Fruit fly (Drosophila melanogaster): ENCODE measurements around the gene CG45045.

Gene CG45045

DNA sequence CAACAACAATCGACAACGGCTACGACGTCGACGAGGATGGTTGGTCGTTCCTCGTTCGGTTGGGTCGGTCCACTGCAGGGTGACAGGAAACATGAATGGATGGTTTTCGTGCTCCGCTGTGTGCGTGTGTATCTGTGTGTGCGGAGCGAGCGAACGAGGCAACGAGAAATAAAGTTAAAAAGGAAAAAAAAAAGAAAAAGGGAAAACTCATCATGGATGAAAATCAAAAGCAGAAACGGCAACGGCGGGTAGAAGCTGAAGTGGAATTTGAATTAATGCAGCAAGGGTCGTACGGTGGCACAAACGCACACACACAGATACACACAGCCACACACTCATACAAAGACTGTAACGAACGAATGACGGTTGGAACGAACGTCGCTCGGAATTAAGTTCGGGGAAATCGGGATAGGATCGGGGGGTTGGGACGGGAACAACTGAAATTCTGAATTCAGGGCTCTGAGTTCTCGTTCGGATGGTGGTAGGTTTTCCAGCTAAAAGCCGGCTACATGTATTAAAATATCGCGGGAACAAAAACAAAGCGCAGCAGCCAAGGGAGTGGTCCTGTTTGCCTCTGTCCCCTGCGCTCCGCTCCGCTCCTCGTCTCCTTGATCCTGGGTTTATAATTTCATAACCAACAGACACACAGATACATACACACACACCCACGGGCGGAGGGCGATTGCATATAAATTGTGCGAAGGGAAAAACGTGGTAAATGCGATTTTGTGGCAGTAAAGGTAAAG lies 43.7 kb downstream of the CG45045 start (continued):
- TF ChIP-seq Met (GFP tag; optimal IDR thresholded peaks at IDR 0.05) (peak; percentile 19), CG6792 (GFP tag; optimal IDR thresholded peaks at IDR 0.05) (no peak), CG3919 (GFP tag; optimal IDR thresholded peaks at IDR 0.05) (no peak), CG7368 (GFP tag; optimal IDR thresholded peaks at IDR 0.05) (no peak), CG11294 (GFP tag; IDR thresholded peaks at IDR 0.05) (no peak), acj6 (GFP tag; optimal IDR thresholded peaks at IDR 0.05) (no peak), CG16779 (tag; optimal IDR thresholded peaks at IDR 0.05) (peak; percentile 33), Gug (GFP tag; IDR thresholded peaks at IDR 0.05) (no peak), fkh (GFP tag; optimal IDR thresholded peaks at IDR 0.05) (no peak), Blimp-1 (GFP tag; optimal IDR thresholded peaks at IDR 0.05) (no peak)

dm6 chr3R:17711646-17711975 lies 44.2 kb downstream of the CG45045 start:
- TF ChIP-seq cyc (GFP tag; optimal IDR thresholded peaks at IDR 0.05) (no peak), dsx (GFP tag; optimal IDR thresholded peaks at IDR 0.05; ENCODE audit: poor library complexity, severe bottlenecking) (peak; percentile 52)

dm6 chr3R:17712623-17713521 lies 45.5 kb downstream of the CG45045 start:
- peak; percentile 27 for TF ChIP-seq dsx (GFP tag; optimal IDR thresholded peaks at IDR 0.05; ENCODE audit: poor library complexity, severe bottlenecking)
- no peak for TF ChIP-seq cyc (GFP tag; optimal IDR thresholded peaks at IDR 0.05)
- TF ChIP-seq achi (GFP tag; optimal IDR thresholded peaks at IDR 0.05): no peak
- no peak for TF ChIP-seq Sox15 (GFP tag; optimal IDR thresholded peaks at IDR 0.05)
- TF ChIP-seq net (GFP tag; optimal IDR thresholded peaks at IDR 0.05): no peak
- TF ChIP-seq ss (GFP tag; optimal IDR thresholded peaks at IDR 0.05): peak; percentile 7 to 44
- no peak for TF ChIP-seq lz (GFP tag; optimal IDR thresholded peaks at IDR 0.05)
- TF ChIP-seq Ets21C (GFP tag; optimal IDR thresholded peaks at IDR 0.05): no peak
- no peak for TF ChIP-seq CG4318 (GFP tag; optimal IDR thresholded peaks at IDR 0.05)
- TF ChIP-seq CG15336 (GFP tag; IDR thresholded peaks at IDR 0.05): no peak
- TF ChIP-seq CG8319 (GFP tag; optimal IDR thresholded peaks at IDR 0.05): no peak
- TF ChIP-seq CG3919 (GFP tag; optimal IDR thresholded peaks at IDR 0.05): no peak
- TF ChIP-seq CG1621 (tag; optimal IDR thresholded peaks at IDR 0.05): no peak
- no peak for TF ChIP-seq CG10669 (GFP tag; optimal IDR thresholded peaks at IDR 0.05)
- TF ChIP-seq CG16779 (tag; optimal IDR thresholded peaks at IDR 0.05): no peak
- peak; percentile 53 for TF ChIP-seq Eip78C (GFP tag)
- peak; percentile 57 for TF ChIP-seq Sox14 (GFP tag; optimal IDR thresholded peaks at IDR 0.05)
- TF ChIP-seq spab (GFP tag; optimal IDR thresholded peaks at IDR 0.05): no peak
- no peak for TF ChIP-seq acj6 (GFP tag; optimal IDR thresholded peaks at IDR 0.05)
- TF ChIP-seq CG8119 (GFP tag; IDR thresholded peaks at IDR 0.05): 0 out of 3 replicates have a peak, but pooled peaks have one; percentile 17
- TF ChIP-seq Sox102F (GFP tag; optimal IDR thresholded peaks at IDR 0.05): peak; percentile 7
- no peak for TF ChIP-seq salr (GFP tag; optimal IDR thresholded peaks at IDR 0.05)
- no peak for TF ChIP-seq CG6808 (GFP tag; optimal IDR thresholded peaks at IDR 0.05)
- TF ChIP-seq eg (GFP tag; IDR thresholded peaks at IDR 0.05): peak; percentile 42; the same call in 1 of the 3 replicates
- TF ChIP-seq Ets96B (tag; optimal IDR thresholded peaks at IDR 0.05): no peak
- TF ChIP-seq CG6163 (GFP tag; IDR thresholded peaks at IDR 0.05): 0 out of 3 replicates have a peak, but pooled peaks have one; percentile 12
- no peak for TF ChIP-seq OdsH (GFP tag; optimal IDR thresholded peaks at IDR 0.05)
- no peak for TF ChIP-seq pdm3 (GFP tag; optimal IDR thresholded peaks at IDR 0.05)
- TF ChIP-seq Gug (GFP tag; IDR thresholded peaks at IDR 0.05): no peak
- TF ChIP-seq svp (GFP tag): peak; percentile 83
- TF ChIP-seq Hr4 (GFP tag; optimal IDR thresholded peaks at IDR 0.05): no peak
- TF ChIP-seq CG11294 (GFP tag; IDR thresholded peaks at IDR 0.05): no peak
- no peak for TF ChIP-seq CG10631 (GFP tag; optimal IDR thresholded peaks at IDR 0.05)
- TF ChIP-seq fd59A (GFP tag; optimal IDR thresholded peaks at IDR 0.05): no peak
- no peak for TF ChIP-seq Eip93F (GFP tag; optimal IDR thresholded peaks at IDR 0.05)
- no peak for TF ChIP-seq CG11762 (GFP tag; optimal IDR thresholded peaks at IDR 0.05; ENCODE audit: insufficient read depth)
- TF ChIP-seq Met (GFP tag; optimal IDR thresholded peaks at IDR 0.05): no peak
- TF ChIP-seq Hr39 (GFP tag; optimal IDR thresholded peaks at IDR 0.05): no peak
- peak; percentile 63 for TF ChIP-seq vri (GFP tag; optimal IDR thresholded peaks at IDR 0.05)
- no peak for TF ChIP-seq Smox (GFP tag; optimal IDR thresholded peaks at IDR 0.05)

All from whole organism, prepupa.